Fruit fly (Drosophila melanogaster): ENCODE results near the gene CG34258.

Gene CG34258

DNA sequence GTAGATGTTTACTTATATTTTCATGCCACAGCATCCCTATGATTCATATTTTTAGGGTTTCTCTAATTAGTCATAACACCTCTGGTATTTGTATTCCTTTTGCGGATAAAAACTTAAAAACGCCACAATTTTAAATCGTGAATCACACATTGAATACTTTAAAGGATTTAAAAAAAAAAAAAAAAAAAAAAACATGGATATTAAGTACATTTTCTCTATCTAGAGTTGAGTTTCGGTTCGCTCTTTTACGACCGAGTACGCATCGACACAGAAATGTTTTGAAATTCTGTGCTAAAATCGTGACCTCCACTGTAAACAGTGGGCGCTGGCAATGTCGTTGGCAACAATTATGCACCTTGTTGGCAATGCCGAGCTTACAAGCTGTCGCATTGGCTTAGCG is 46.3 kb downstream of the CG34258 start:
- TF ChIP-seq CG14711 (tag; optimal IDR thresholded peaks at IDR 0.05) = no peak
- TF ChIP-seq CG11617 (GFP tag; optimal IDR thresholded peaks at IDR 0.05) = peak; percentile 21
- peak; percentile 92 for TF ChIP-seq kay (GFP tag; ENCODE audit: borderline replicate concordance)
- no peak for TF ChIP-seq CG12768 (GFP tag; optimal IDR thresholded peaks at IDR 0.05)
- TF ChIP-seq Hr96 (GFP tag; optimal IDR thresholded peaks at IDR 0.05) = peak; percentile 24

DNA sequence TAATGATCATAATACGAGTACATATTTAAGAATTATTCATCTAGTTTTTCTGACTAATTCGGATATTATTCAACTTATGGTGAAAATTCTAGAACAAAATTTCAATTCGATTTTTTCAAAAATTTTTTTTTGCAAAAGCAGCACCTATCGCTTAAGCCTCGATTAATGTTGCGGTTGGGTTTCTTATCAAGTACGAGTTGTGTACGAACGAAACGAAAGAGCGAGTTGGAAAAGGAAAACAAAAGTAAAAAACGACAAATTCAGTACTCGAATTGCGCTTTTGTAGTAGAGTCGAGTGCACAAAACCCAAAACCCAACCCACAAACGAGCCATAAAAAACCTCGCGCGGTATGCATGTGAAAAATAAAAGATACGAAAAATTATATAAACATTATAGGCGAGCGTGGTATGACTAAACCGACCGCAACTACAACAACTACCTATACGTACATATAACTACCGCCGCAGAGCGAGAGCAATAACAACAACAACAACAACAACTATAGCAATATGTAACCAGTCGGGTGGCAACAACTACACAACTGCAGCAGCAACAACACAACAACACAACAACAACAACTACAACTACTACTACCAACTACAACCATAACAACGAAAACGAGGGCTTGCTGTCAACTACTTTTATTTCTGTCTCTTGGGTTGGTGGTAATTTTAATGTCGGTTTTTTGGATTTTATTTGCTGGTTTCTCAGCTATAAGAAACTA is 47.2 kb downstream of the CG34258 start:
- TF ChIP-seq cnc (optimal IDR thresholded peaks at IDR 0.05) = no peak
- TF ChIP-seq kay (GFP tag; ENCODE audit: borderline replicate concordance) = peak; percentile 85
- TF ChIP-seq Clk (GFP tag; optimal IDR thresholded peaks at IDR 0.05) = no peak
- no peak for TF ChIP-seq CG7045 (GFP tag; optimal IDR thresholded peaks at IDR 0.05)
- no peak for TF ChIP-seq CG5204 (GFP tag; optimal IDR thresholded peaks at IDR 0.05)
- TF ChIP-seq CG11617 (GFP tag; optimal IDR thresholded peaks at IDR 0.05) = no peak
- TF ChIP-seq Hr96 (GFP tag; optimal IDR thresholded peaks at IDR 0.05) = no peak
- no peak for TF ChIP-seq Crg-1 (GFP tag; optimal IDR thresholded peaks at IDR 0.05)
- TF ChIP-seq tj (GFP tag; optimal IDR thresholded peaks at IDR 0.05) = peak; percentile 57
- no peak for TF ChIP-seq ovo (GFP tag; optimal IDR thresholded peaks at IDR 0.05)
- TF ChIP-seq bab1 (GFP tag; optimal IDR thresholded peaks at IDR 0.05) = no peak
- no peak for TF ChIP-seq pad (GFP tag; optimal IDR thresholded peaks at IDR 0.05)
- no peak for TF ChIP-seq CG33017 (tag; optimal IDR thresholded peaks at IDR 0.05)
- TF ChIP-seq cic (GFP tag; optimal IDR thresholded peaks at IDR 0.05) = peak; percentile 44
- TF ChIP-seq CG7101 (tag; optimal IDR thresholded peaks at IDR 0.05) = no peak
- no peak for TF ChIP-seq CG1620 (GFP tag; optimal IDR thresholded peaks at IDR 0.05)
- no peak for TF ChIP-seq Mnt (GFP tag; optimal IDR thresholded peaks at IDR 0.05)
- peak; percentile 49 for TF ChIP-seq CG12768 (GFP tag; optimal IDR thresholded peaks at IDR 0.05)
- TF ChIP-seq CG14711 (tag; optimal IDR thresholded peaks at IDR 0.05) = no peak
- no peak for TF ChIP-seq toe (GFP tag; optimal IDR thresholded peaks at IDR 0.05)

DNA sequence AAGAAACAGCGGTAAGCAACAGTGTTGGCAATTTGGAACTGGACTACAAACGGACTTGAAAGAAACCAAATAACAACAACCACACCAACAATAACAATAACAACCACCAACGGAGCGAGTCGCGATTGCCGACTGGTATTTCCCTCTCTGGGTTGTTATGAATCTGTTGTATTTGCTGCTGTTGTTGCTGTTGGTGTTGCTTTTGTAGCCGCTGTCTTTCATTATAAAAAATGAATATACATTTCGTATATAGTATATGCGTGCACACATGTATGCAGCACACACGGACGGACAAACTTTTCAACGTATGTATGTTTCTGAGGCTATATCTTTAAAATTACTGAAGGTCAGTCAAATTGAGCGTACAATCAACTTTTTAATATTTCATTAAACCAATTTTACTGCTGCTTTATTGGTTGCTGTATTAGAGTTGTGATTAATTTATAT is 48.3 kb downstream of the CG34258 start:
- TF ChIP-seq tj (GFP tag; optimal IDR thresholded peaks at IDR 0.05) = no peak
- TF ChIP-seq kay (GFP tag; ENCODE audit: borderline replicate concordance) = peak; percentile 76

- TF ChIP-seq CG33017 (tag; optimal IDR thresholded peaks at IDR 0.05) (peak; percentile 40), CG7045 (GFP tag; optimal IDR thresholded peaks at IDR 0.05) (peak; percentile 11), CG11617 (GFP tag; optimal IDR thresholded peaks at IDR 0.05) (no peak), CG14711 (tag; optimal IDR thresholded peaks at IDR 0.05) (no peak), Crg-1 (GFP tag; optimal IDR thresholded peaks at IDR 0.05) (no peak), CG7101 (tag; optimal IDR thresholded peaks at IDR 0.05) (peak; percentile 56), CG12768 (GFP tag; optimal IDR thresholded peaks at IDR 0.05) (peak; percentile 4), cnc (optimal IDR thresholded peaks at IDR 0.05) (no peak), bab1 (GFP tag; optimal IDR thresholded peaks at IDR 0.05) (peak; percentile 54)
Observed at dm6 chr3L:19902560-19903399, 49.0 kb downstream of the CG34258 start.

dm6 chr3L:19901486-19902255 is 50.1 kb downstream of the CG34258 start:
- peak; percentile 26 for TF ChIP-seq kay (GFP tag; ENCODE audit: borderline replicate concordance)
- TF ChIP-seq Crg-1 (GFP tag; optimal IDR thresholded peaks at IDR 0.05) = no peak
- TF ChIP-seq pad (GFP tag; optimal IDR thresholded peaks at IDR 0.05) = no peak
- peak; percentile 58 for TF ChIP-seq cic (GFP tag; optimal IDR thresholded peaks at IDR 0.05)
- TF ChIP-seq cnc (optimal IDR thresholded peaks at IDR 0.05) = peak in 1 of 2 experiments; percentile 59
- no peak for TF ChIP-seq CG5204 (GFP tag; optimal IDR thresholded peaks at IDR 0.05)
- peak; percentile 38 for TF ChIP-seq CG12768 (GFP tag; optimal IDR thresholded peaks at IDR 0.05)
- TF ChIP-seq tj (GFP tag; optimal IDR thresholded peaks at IDR 0.05) = peak; percentile 15
